Fruit fly (Drosophila melanogaster) whole organism, embryonic: ENCODE measurements around the gene Pp1alpha-96A.

ENCODE experiments used
- Aef1 ChIP-seq: fragments of 200-800 bp; sonication (Bioruptor generic); IDR thresholded peaks from 3 replicates; pipeline ENCODE4 v1.3.6; 2022; ENCODE audit warnings: missing biosample characterization, missing genetic modification characterization
- CG10565 ChIP-seq: fragments of 200-800 bp; sonication (Bioruptor generic); optimal IDR thresholded peaks from 3 replicates; lab custom pipeline; 2016; ENCODE audit warnings: missing biosample characterization, mild to moderate bottlenecking, missing genetic modification characterization
- CG10979 ChIP-seq: fragments of 200-800 bp; sonication (Bioruptor generic); optimal IDR thresholded peaks from 2 replicates; lab custom pipeline; 2018; ENCODE audit warnings: missing biosample characterization, mild to moderate bottlenecking, missing genetic modification characterization, moderate library complexity
- CG12659 ChIP-seq: fragments of 200-800 bp; sonication (Bioruptor generic); optimal IDR thresholded peaks from 3 replicates; lab custom pipeline; 2017; ENCODE audit warnings: mild to moderate bottlenecking, missing biosample characterization, missing genetic modification reagents, missing genetic modification characterization
- CG13624 ChIP-seq: fragments of 200-800 bp; sonication (Bioruptor generic); optimal IDR thresholded peaks from 2 replicates; lab custom pipeline; 2016; ENCODE audit warnings: missing biosample characterization, missing genetic modification characterization
- CG15514 ChIP-seq: fragments of 200-800 bp; sonication (Bioruptor generic); optimal IDR thresholded peaks from 3 replicates; lab custom pipeline; 2017; ENCODE audit warnings: missing biosample characterization, missing genetic modification characterization, mild to moderate bottlenecking, moderate library complexity, missing genetic modification reagents
- CG1602 ChIP-seq: fragments of 200-800 bp; sonication (Bioruptor generic); optimal IDR thresholded peaks from 3 replicates; lab custom pipeline; 2016; ENCODE audit warnings: missing biosample characterization, missing genetic modification characterization
- CG17186 ChIP-seq: fragments of 200-800 bp; sonication (Bioruptor generic); optimal IDR thresholded peaks from 3 replicates; lab custom pipeline; 2017; ENCODE audit warnings: missing biosample characterization, missing genetic modification reagents, missing genetic modification characterization
- CG17802 ChIP-seq: fragments of 200-800 bp; sonication (Bioruptor generic); optimal IDR thresholded peaks from 2 replicates; lab custom pipeline; 2018; ENCODE audit warnings: missing biosample characterization, mild to moderate bottlenecking, missing genetic modification characterization, moderate library complexity
- CG2199 ChIP-seq: fragments of 200-800 bp; sonication (Bioruptor generic); IDR thresholded peaks from 3 replicates; pipeline ENCODE4 v1.3.6; 2022; ENCODE audit warnings: missing biosample characterization, missing genetic modification characterization
- CG31365 ChIP-seq: fragments of 200-800 bp; sonication (Bioruptor generic); optimal IDR thresholded peaks from 2 replicates; lab custom pipeline; 2018; ENCODE audit warnings: missing biosample characterization, mild to moderate bottlenecking, missing genetic modification characterization
- CG33213 ChIP-seq: fragments of 200-800 bp; sonication (Bioruptor generic); optimal IDR thresholded peaks from 3 replicates; lab custom pipeline; 2016; ENCODE audit warnings: missing biosample characterization, missing genetic modification characterization
- CG4820 ChIP-seq: fragments of 200-800 bp; sonication (Bioruptor generic); optimal IDR thresholded peaks from 3 replicates; lab custom pipeline; 2016; ENCODE audit warnings: missing biosample characterization, missing genetic modification characterization
- CG5180 ChIP-seq: fragments of 200-800 bp; sonication (Bioruptor generic); optimal IDR thresholded peaks from 3 replicates; lab custom pipeline; 2017; ENCODE audit warnings: missing biosample characterization, missing genetic modification characterization, mild to moderate bottlenecking, moderate library complexity, missing genetic modification reagents
- CG7839 ChIP-seq: fragments of 200-800 bp; sonication (Bioruptor generic); optimal IDR thresholded peaks from 3 replicates; lab custom pipeline; 2018; ENCODE audit warnings: missing biosample characterization, mild to moderate bottlenecking, missing genetic modification characterization, moderate library complexity
- CG7963 ChIP-seq: fragments of 200-800 bp; sonication (Bioruptor generic); IDR thresholded peaks from 3 replicates; pipeline ENCODE4 v1.3.6; 2022; ENCODE audit warnings: missing biosample characterization, missing genetic modification characterization; ENCODE audit not compliant: partially characterized antibody
- CG7987 ChIP-seq: fragments of 200-800 bp; sonication (Bioruptor generic); optimal IDR thresholded peaks from 2 replicates; lab custom pipeline; 2018; ENCODE audit warnings: missing biosample characterization, mild to moderate bottlenecking, missing genetic modification characterization, moderate library complexity
- Dip3 ChIP-seq: fragments of 200-800 bp; sonication (Bioruptor generic); optimal IDR thresholded peaks from 3 replicates; lab custom pipeline; 2016; ENCODE audit warnings: missing biosample characterization, missing genetic modification characterization
- Elba2 ChIP-seq: fragments of 200-800 bp; sonication (Bioruptor generic); optimal IDR thresholded peaks from 3 replicates; lab custom pipeline; 2016; ENCODE audit warnings: missing biosample characterization, missing genetic modification characterization
- Fer3 ChIP-seq: fragments of 200-800 bp; sonication (Bioruptor generic); optimal IDR thresholded peaks from 2 replicates; lab custom pipeline; 2018; ENCODE audit warnings: missing biosample characterization, mild to moderate bottlenecking, missing genetic modification characterization, moderate library complexity
- H15 ChIP-seq: fragments of 200-800 bp; sonication (Bioruptor generic); IDR thresholded peaks from 3 replicates; pipeline ENCODE4 v1.3.6; 2022; ENCODE audit warnings: missing biosample characterization, missing genetic modification characterization
- HLHmδ ChIP-seq: fragments of 200-800 bp; sonication (Bioruptor generic); optimal IDR thresholded peaks from 2 replicates; lab custom pipeline; 2018; ENCODE audit warnings: missing biosample characterization, mild to moderate bottlenecking, missing genetic modification characterization, moderate library complexity
- Max ChIP-seq: fragments of 200-800 bp; sonication (Bioruptor generic); optimal IDR thresholded peaks from 2 replicates; lab custom pipeline; 2016; ENCODE audit warnings: missing biosample characterization, mild to moderate bottlenecking, missing genetic modification characterization
- Nf-YC ChIP-seq: fragments of 200-800 bp; optimal IDR thresholded peaks from 3 replicates; lab custom pipeline; 2019; ENCODE audit warnings: missing biosample characterization, mild to moderate bottlenecking, missing genetic modification characterization, moderate library complexity
- Sry-δ ChIP-seq: fragments of 200-800 bp; sonication (Bioruptor generic); optimal IDR thresholded peaks from 2 replicates; lab custom pipeline; 2016; ENCODE audit warnings: missing biosample characterization, missing genetic modification characterization
- TFAM ChIP-seq: fragments of 200-800 bp; sonication (Bioruptor generic); optimal IDR thresholded peaks from 2 replicates; lab custom pipeline; 2017; ENCODE audit warnings: missing biosample characterization, missing genetic modification characterization, inconsistent platforms
- ab ChIP-seq: fragments of 200-800 bp; sonication (Bioruptor generic); optimal IDR thresholded peaks from 2 replicates; lab custom pipeline; 2016; ENCODE audit warnings: missing biosample characterization, missing genetic modification characterization
- ara ChIP-seq: fragments of 200-800 bp; sonication (Bioruptor generic); IDR thresholded peaks from 2 replicates; pipeline ENCODE4 v1.3.6; 2022; ENCODE audit warnings: missing biosample characterization, missing genetic modification characterization
- az2 ChIP-seq: fragments of 200-800 bp; sonication (Bioruptor generic); optimal IDR thresholded peaks from 3 replicates; lab custom pipeline; 2016; ENCODE audit warnings: missing biosample characterization, missing genetic modification characterization
- bowl ChIP-seq: fragments of 200-800 bp; sonication (Bioruptor generic); IDR thresholded peaks from 2 replicates; pipeline ENCODE4 v1.3.6; 2022; ENCODE audit warnings: missing biosample characterization, missing genetic modification characterization
- bsh ChIP-seq, 2 experiments: fragments of 200-800 bp; sonication (Bioruptor generic); optimal IDR thresholded peaks; 2 replicates each; lab custom pipeline; 2017 to 2018; ENCODE audit warnings: mild to moderate bottlenecking in 2 of 2, missing biosample characterization in 2 of 2, missing genetic modification characterization in 2 of 2, moderate library complexity in 1 of 2
- chm ChIP-seq: fragments of 200-800 bp; sonication (Bioruptor generic); IDR thresholded peaks from 2 replicates; pipeline ENCODE4 v1.3.6; 2022; ENCODE audit warnings: missing biosample characterization, missing genetic modification characterization
- dati ChIP-seq: fragments of 200-800 bp; sonication (Bioruptor generic); IDR thresholded peaks from 2 replicates; pipeline ENCODE4 v1.3.6; 2022; ENCODE audit warnings: missing biosample characterization, missing genetic modification characterization
- dmrt11E ChIP-seq: fragments of 200-800 bp; sonication (Bioruptor generic); optimal IDR thresholded peaks from 3 replicates; lab custom pipeline; 2018; ENCODE audit warnings: missing biosample characterization, mild to moderate bottlenecking, missing genetic modification characterization, moderate library complexity
- dmrt99B ChIP-seq: fragments of 200-800 bp; sonication (Bioruptor generic); optimal IDR thresholded peaks from 2 replicates; lab custom pipeline; 2018; ENCODE audit warnings: missing biosample characterization, mild to moderate bottlenecking, missing genetic modification characterization, moderate library complexity
- en ChIP-seq: fragments of 200-800 bp; sonication (Bioruptor generic); optimal IDR thresholded peaks from 2 replicates; lab custom pipeline; 2016; ENCODE audit warnings: missing biosample characterization, missing genetic modification characterization
- fd3F ChIP-seq: fragments of 200-800 bp; sonication (Bioruptor generic); optimal IDR thresholded peaks from 2 replicates; lab custom pipeline; 2018; ENCODE audit warnings: missing biosample characterization, mild to moderate bottlenecking, missing genetic modification characterization, moderate library complexity
- fd96Cb ChIP-seq: fragments of 200-800 bp; sonication (Bioruptor generic); optimal IDR thresholded peaks from 2 replicates; lab custom pipeline; 2018; ENCODE audit warnings: missing biosample characterization, mild to moderate bottlenecking, missing genetic modification characterization, moderate library complexity
- grau ChIP-seq: fragments of 200-800 bp; optimal IDR thresholded peaks from 3 replicates; lab custom pipeline; 2019; ENCODE audit warnings: missing biosample characterization, mild to moderate bottlenecking, missing genetic modification characterization, moderate library complexity
- lov ChIP-seq, 2 experiments: fragments of 200-800 bp in 1 of 2; fragments of >200 bp in 1 of 2; sonication (Bioruptor generic) in 1 of 2; IDR thresholded peaks in 1 of 2; optimal IDR thresholded peaks in 1 of 2; 2 replicates in 1 of 2; 3 replicates in 1 of 2; pipeline versions ENCODE4 v1.3.6 to Lab custom; 2017 to 2022; ENCODE audit warnings: missing biosample characterization in 1 of 2, missing genetic modification characterization in 1 of 2
- luna ChIP-seq: fragments of 200-800 bp; sonication (Bioruptor generic); optimal IDR thresholded peaks from 2 replicates; lab custom pipeline; 2016; ENCODE audit warnings: missing biosample characterization, missing genetic modification characterization
- phol ChIP-seq: fragments of 200-800 bp; sonication (Bioruptor generic); optimal IDR thresholded peaks from 3 replicates; lab custom pipeline; 2018; ENCODE audit warnings: missing biosample characterization, mild to moderate bottlenecking, missing genetic modification characterization, moderate library complexity
- pita ChIP-seq: fragments of 200-800 bp; sonication (Bioruptor generic); optimal IDR thresholded peaks from 2 replicates; lab custom pipeline; 2017; ENCODE audit warnings: missing biosample characterization, mild to moderate bottlenecking, missing genetic modification characterization
- ro ChIP-seq: fragments of 200-800 bp; sonication (Bioruptor generic); IDR thresholded peaks from 2 replicates; pipeline ENCODE4 v1.3.6; 2022; ENCODE audit warnings: missing biosample characterization, missing genetic modification characterization
- sim ChIP-seq: fragments of 200-800 bp; sonication (Bioruptor generic); IDR thresholded peaks from 2 replicates; pipeline ENCODE4 v1.3.6; 2022; ENCODE audit warnings: missing biosample characterization, missing genetic modification characterization
- slou ChIP-seq: fragments of 200-800 bp; sonication (Bioruptor generic); optimal IDR thresholded peaks from 3 replicates; lab custom pipeline; 2016; ENCODE audit warnings: missing biosample characterization, missing genetic modification characterization
- sqz ChIP-seq: fragments of 200-800 bp; sonication (Bioruptor generic); optimal IDR thresholded peaks from 3 replicates; lab custom pipeline; 2018; ENCODE audit warnings: missing biosample characterization, mild to moderate bottlenecking, missing genetic modification characterization
- sug ChIP-seq: fragments of 200-800 bp; optimal IDR thresholded peaks from 2 replicates; lab custom pipeline; 2019; ENCODE audit warnings: missing biosample characterization, mild to moderate bottlenecking, missing genetic modification characterization, moderate library complexity
- tap ChIP-seq: fragments of 200-800 bp; optimal IDR thresholded peaks from 3 replicates; lab custom pipeline; 2019; ENCODE audit warnings: missing biosample characterization, mild to moderate bottlenecking, missing genetic modification characterization, moderate library complexity
- usp ChIP-seq: fragments of >200 bp; optimal IDR thresholded peaks from 2 replicates; lab custom pipeline; 2017; ENCODE audit warnings: missing biosample characterization, missing genetic modification characterization
- zf30C ChIP-seq: fragments of 200-800 bp; sonication (Bioruptor generic); optimal IDR thresholded peaks from 3 replicates; lab custom pipeline; 2018; ENCODE audit warnings: missing biosample characterization, mild to moderate bottlenecking, missing genetic modification characterization

The Pp1alpha-96A gene

DNA sequence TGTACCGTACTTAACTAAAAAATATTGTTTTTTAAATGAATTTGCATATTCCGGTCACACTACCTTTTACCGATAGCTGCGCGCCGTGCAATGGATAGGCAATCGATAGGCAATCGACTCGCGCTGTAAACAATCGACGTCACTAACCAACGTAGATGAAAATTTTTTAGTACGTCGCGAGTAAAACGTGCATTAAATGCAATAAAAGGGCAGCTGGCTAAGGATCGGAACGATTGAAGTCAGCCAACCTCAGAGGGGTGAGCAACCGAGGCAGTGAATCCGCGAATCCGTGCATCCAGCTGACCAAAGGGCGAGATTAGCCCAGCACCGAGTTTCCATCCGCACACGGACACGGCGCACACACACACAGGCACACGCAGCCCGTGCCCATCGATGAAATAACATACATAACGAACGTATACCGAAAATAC, at the start of gene Pp1alpha-96A (continued):
- TF ChIP-seq chm (GFP tag; lab: Robert Waterston, UW), result no peak
- no peak for TF ChIP-seq ro
- TF ChIP-seq CG33213 (GFP tag; lab: Kevin White, UChicago), result peak; percentile 16
- no peak for TF ChIP-seq CG7839 (tag; lab: Kevin White, UChicago)
- no peak for TF ChIP-seq az2
- TF ChIP-seq CG17186 (GFP tag; lab: Kevin White, UChicago), result peak; percentile 95
- no peak for TF ChIP-seq Elba2
- no peak for TF ChIP-seq fd96Cb (tag; lab: Kevin White, UChicago)
- TF ChIP-seq CG10565 (GFP tag; lab: Kevin White, UChicago), result no peak
- TF ChIP-seq TFAM (GFP tag; lab: Kevin White, UChicago), result no peak
- TF ChIP-seq dati, result no peak
- no peak for TF ChIP-seq sug (tag; lab: Kevin White, UChicago)
- peak; percentile 28 for TF ChIP-seq grau (tag; lab: Kevin White, UChicago)
- no peak for TF ChIP-seq Fer3 (tag; lab: Kevin White, UChicago)
- TF ChIP-seq ara, result no peak
- no peak for TF ChIP-seq H15 (GFP tag; lab: Robert Waterston, UW)
- no peak for TF ChIP-seq lov (optimal IDR thresholded peaks at IDR 0.05; lab: Kevin White, UChicago)
- no peak for TF ChIP-seq lov (GFP tag; IDR thresholded peaks at IDR 0.05; lab: Robert Waterston, UW)
- TF ChIP-seq CG17802, result no peak
- TF ChIP-seq dmrt99B, result no peak
- no peak for TF ChIP-seq Dip3 (GFP tag; lab: Kevin White, UChicago)
- no peak for TF ChIP-seq CG1602 (GFP tag; lab: Kevin White, UChicago)
- peak; percentile 12 for TF ChIP-seq Max (GFP tag; lab: Kevin White, UChicago)
- no peak for TF ChIP-seq bsh (GFP tag; optimal IDR thresholded peaks at IDR 0.05; lab: Kevin White, UChicago)
- no peak for TF ChIP-seq Nf-YC (tag; lab: Kevin White, UChicago)
- TF ChIP-seq tap (tag; lab: Kevin White, UChicago), result no peak
- no peak for TF ChIP-seq pita
- TF ChIP-seq sqz, result no peak
- no peak for TF ChIP-seq zf30C (GFP tag; lab: Kevin White, UChicago)
- TF ChIP-seq slou (GFP tag; lab: Kevin White, UChicago), result no peak
- TF ChIP-seq Aef1 (GFP tag; lab: Robert Waterston, UW), result no peak
- TF ChIP-seq CG4820 (GFP tag; lab: Kevin White, UChicago), result no peak
- no peak for TF ChIP-seq bowl (GFP tag; lab: Robert Waterston, UW)
- TF ChIP-seq dmrt11E (tag; lab: Kevin White, UChicago), result no peak
- no peak for TF ChIP-seq ab (GFP tag; lab: Kevin White, UChicago)
- TF ChIP-seq HLHmδ (GFP tag; lab: Kevin White, UChicago), result no peak
- peak; percentile 67 for TF ChIP-seq CG13624 (GFP tag; lab: Kevin White, UChicago)
- TF ChIP-seq CG15514 (GFP tag; lab: Kevin White, UChicago), result peak; percentile 61
- TF ChIP-seq CG7987, result no peak
- TF ChIP-seq usp (GFP tag; lab: Kevin White, UChicago), result no peak
- no peak for TF ChIP-seq sim (GFP tag; lab: Robert Waterston, UW)
- TF ChIP-seq phol, result peak; percentile 24
- no peak for TF ChIP-seq CG5180
- TF ChIP-seq CG7963 (GFP tag; lab: Robert Waterston, UW), result peak; percentile 75
- TF ChIP-seq CG12659 (GFP tag; lab: Kevin White, UChicago), result peak; percentile 52
- TF ChIP-seq fd3F (GFP tag; lab: Kevin White, UChicago), result no peak
- TF ChIP-seq luna (GFP tag; lab: Kevin White, UChicago), result no peak
- TF ChIP-seq Sry-δ (GFP tag; lab: Kevin White, UChicago), result peak; percentile 93
- TF ChIP-seq CG2199, result no peak
- TF ChIP-seq en (GFP tag; lab: Kevin White, UChicago), result no peak
- TF ChIP-seq CG10979 (tag; lab: Kevin White, UChicago), result peak; percentile 19
- no peak for TF ChIP-seq CG31365 (tag; lab: Kevin White, UChicago)
